Worm (Caenorhabditis elegans): ENCODE measurements around the gene C33C12.12.

DNA sequence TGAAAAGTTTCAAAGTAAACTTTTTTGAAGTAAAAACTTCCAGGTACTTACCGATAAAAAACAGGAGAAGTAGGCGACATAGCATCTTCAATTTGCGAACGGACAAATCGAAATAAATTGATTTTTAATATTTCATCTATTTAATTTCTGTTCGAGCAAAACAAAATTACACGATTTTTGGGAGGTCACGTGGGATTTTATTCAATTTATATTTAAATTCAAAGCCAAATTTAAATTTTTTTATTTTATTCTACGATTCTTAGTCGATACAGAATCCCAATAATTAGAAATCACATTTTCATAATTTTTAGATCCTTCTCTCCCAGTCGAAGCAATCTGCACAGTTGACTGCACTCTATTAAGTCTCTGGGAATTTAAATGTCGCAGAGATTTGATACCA lies at the start of gene C33C12.12:
- no peak for TF ChIP-seq unc-130 (GFP tag; optimal IDR thresholded peaks at IDR 0.05)
- no peak for TF ChIP-seq lin-40 (tag; optimal IDR thresholded peaks at IDR 0.05)
- TF ChIP-seq B0336.3 (GFP tag; IDR thresholded peaks at IDR 0.05), result no peak
